Fruit fly (Drosophila melanogaster) Kc167 (cell line): ENCODE data around the gene CG4783.

ENCODE experiments used
- Myc ChIP-seq: fragments of >200 bp; optimal IDR thresholded peaks from 2 replicates; lab custom pipeline; 2017; ENCODE audit warnings: missing external identifiers
- Sin3A ChIP-seq: fragments of >200 bp; optimal IDR thresholded peaks from 2 replicates; lab custom pipeline; 2018; ENCODE audit warnings: missing external identifiers
- insv ChIP-seq: fragments of >200 bp; optimal IDR thresholded peaks from 3 replicates; lab custom pipeline; 2018; ENCODE audit warnings: missing external identifiers
- psq ChIP-seq: fragments of >200 bp; optimal IDR thresholded peaks from 2 replicates; lab custom pipeline; 2017; ENCODE audit warnings: missing external identifiers
- ttk ChIP-seq: sonication (Bioruptor generic); optimal IDR thresholded peaks from 2 replicates; lab custom pipeline; 2017; ENCODE audit warnings: missing external identifiers

- TF ChIP-seq insv (lab: Kevin White, UChicago) (no peak), Myc (lab: Kevin White, UChicago) (no peak), psq (no peak), Sin3A (no peak), ttk (no peak)
Measured at dm6 chr3R:19930913-19931706, 17.1 kb upstream of the CG4783 start.
